In the genomic region with DNA sequence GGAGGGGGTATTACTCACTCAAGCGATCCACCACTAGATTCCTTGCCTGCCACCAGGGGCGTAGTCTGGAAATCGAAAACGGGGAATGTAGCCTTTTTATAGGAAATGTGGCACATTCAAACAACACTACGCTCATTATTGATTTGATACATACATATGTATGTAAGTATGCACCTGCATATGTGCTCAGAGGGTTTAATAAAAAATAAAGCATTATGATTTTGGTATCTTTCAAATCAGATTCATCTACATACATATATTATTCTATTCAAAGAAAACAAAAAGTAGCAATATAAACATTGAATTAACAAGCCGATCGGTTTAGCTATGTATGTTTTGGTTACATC, we compare ENCODE assay signal across 4 fruit fly cellular contexts.
TF ChIP-seq lines count a peak whose summit lies in the region.

No protein-coding gene starts in this region.

- no peak for TF ChIP-seq CTCF in whole organism, embryonic (GFP tag; optimal IDR thresholded peaks at IDR 0.05; lab: Kevin White, UChicago)

TF ChIP-seq in whole organism, embryonic, 481 proteins besides CTCF, POLR2A, EP300 and RAD21 (continues in another document):
- peak; percentile 21 for TF ChIP-seq slp2 (GFP tag; optimal IDR thresholded peaks at IDR 0.05; lab: Kevin White, UChicago)
- no peak for TF ChIP-seq CG32532 (GFP tag; IDR thresholded peaks at IDR 0.05; lab: Robert Waterston, UW)
- TF ChIP-seq CG8478 (optimal IDR thresholded peaks at IDR 0.05; lab: Kevin White, UChicago): no peak
- TF ChIP-seq CG33557 (GFP tag; optimal IDR thresholded peaks at IDR 0.05; lab: Kevin White, UChicago): no peak
- TF ChIP-seq Usf (GFP tag; optimal IDR thresholded peaks at IDR 0.05; lab: Kevin White, UChicago): no peak
- TF ChIP-seq ab (GFP tag; optimal IDR thresholded peaks at IDR 0.05; lab: Kevin White, UChicago): no peak
- peak; percentile 29 for TF ChIP-seq CG12769 (tag; optimal IDR thresholded peaks at IDR 0.05; lab: Kevin White, UChicago)
- TF ChIP-seq caup (GFP tag; optimal IDR thresholded peaks at IDR 0.05; lab: Kevin White, UChicago; ENCODE audit: severe bottlenecking): no peak
- TF ChIP-seq CG6689 (GFP tag; IDR thresholded peaks at IDR 0.05; lab: Robert Waterston, UW): no peak
- TF ChIP-seq dmrt99B (tag; optimal IDR thresholded peaks at IDR 0.05; lab: Kevin White, UChicago): peak; percentile 41
- TF ChIP-seq CG18476 (GFP tag; optimal IDR thresholded peaks at IDR 0.05; lab: Kevin White, UChicago): no peak
- no peak for TF ChIP-seq CG10321 (GFP tag; IDR thresholded peaks at IDR 0.05; lab: Robert Waterston, UW)
- no peak for TF ChIP-seq CG5180 (GFP tag; optimal IDR thresholded peaks at IDR 0.05; lab: Kevin White, UChicago)
- no peak for TF ChIP-seq CG7786 (GFP tag; optimal IDR thresholded peaks at IDR 0.05; lab: Kevin White, UChicago)
- TF ChIP-seq CG15696 (tag; optimal IDR thresholded peaks at IDR 0.05; lab: Kevin White, UChicago): peak; percentile 17
- TF ChIP-seq Xbp1 (GFP tag; optimal IDR thresholded peaks at IDR 0.05; lab: Kevin White, UChicago): no peak
- 0 out of 2 replicates have a peak, but pooled peaks have one; percentile 4 for TF ChIP-seq bowl (GFP tag; IDR thresholded peaks at IDR 0.05; lab: Robert Waterston, UW)
- TF ChIP-seq CG10366 (GFP tag; IDR thresholded peaks at IDR 0.05; lab: Robert Waterston, UW): no peak
- no peak for TF ChIP-seq eve (GFP tag; optimal IDR thresholded peaks at IDR 0.05; lab: Kevin White, UChicago)
- peak; percentile 43; the same call in 1 of the 2 replicates for TF ChIP-seq CG31441 (GFP tag; IDR thresholded peaks at IDR 0.05; lab: Robert Waterston, UW)
- TF ChIP-seq Pdp1 (GFP tag; optimal IDR thresholded peaks at IDR 0.05; lab: Kevin White, UChicago): peak in 1 of 2 experiments; percentile 21

TF ChIP-seq in whole organism, prepupa, 60 proteins besides CTCF, POLR2A, EP300 and RAD21 (continues in another document):
- no peak for TF ChIP-seq CG9139 (GFP tag; optimal IDR thresholded peaks at IDR 0.05; lab: Kevin White, UChicago)
- peak; percentile 47 for TF ChIP-seq fd59A (GFP tag; optimal IDR thresholded peaks at IDR 0.05; lab: Kevin White, UChicago)
- peak; percentile 53 for TF ChIP-seq CG4318 (GFP tag; optimal IDR thresholded peaks at IDR 0.05; lab: Kevin White, UChicago)
- TF ChIP-seq Sox102F (GFP tag; optimal IDR thresholded peaks at IDR 0.05; lab: Kevin White, UChicago): no peak
- TF ChIP-seq Ets21C (GFP tag; optimal IDR thresholded peaks at IDR 0.05; lab: Kevin White, UChicago): peak; percentile 2
- no peak for TF ChIP-seq CG1621 (tag; optimal IDR thresholded peaks at IDR 0.05; lab: Kevin White, UChicago)
- no peak for TF ChIP-seq dac (GFP tag; optimal IDR thresholded peaks at IDR 0.05; lab: Kevin White, UChicago)
- no peak for TF ChIP-seq fd85E (GFP tag; optimal IDR thresholded peaks at IDR 0.05; lab: Kevin White, UChicago)
- TF ChIP-seq Gug (GFP tag; IDR thresholded peaks at IDR 0.05; lab: Robert Waterston, UW): no peak
- peak; percentile 49 for TF ChIP-seq Ets96B (tag; optimal IDR thresholded peaks at IDR 0.05; lab: Kevin White, UChicago)
- peak; percentile 62 for TF ChIP-seq CG10631 (GFP tag; optimal IDR thresholded peaks at IDR 0.05; lab: Kevin White, UChicago)
- no peak for TF ChIP-seq Eip93F (GFP tag; optimal IDR thresholded peaks at IDR 0.05; lab: Kevin White, UChicago)
- no peak for TF ChIP-seq CG16779 (tag; optimal IDR thresholded peaks at IDR 0.05; lab: Kevin White, UChicago)
- peak; percentile 46 for TF ChIP-seq Sox14 (GFP tag; optimal IDR thresholded peaks at IDR 0.05; lab: Kevin White, UChicago)
- TF ChIP-seq salr (GFP tag; optimal IDR thresholded peaks at IDR 0.05; lab: Kevin White, UChicago): peak in 1 of 2 experiments; percentile 47
- peak; percentile 89 for TF ChIP-seq Eip78C (GFP tag; lab: Kevin White, UChicago)
- TF ChIP-seq topi (GFP tag; optimal IDR thresholded peaks at IDR 0.05; lab: Kevin White, UChicago): peak; percentile 20
- peak; percentile 55 for TF ChIP-seq CG3032 (tag; optimal IDR thresholded peaks at IDR 0.05; lab: Kevin White, UChicago)
- no peak for TF ChIP-seq Sox15 (GFP tag; optimal IDR thresholded peaks at IDR 0.05; lab: Kevin White, UChicago)
- no peak for TF ChIP-seq CG8319 (GFP tag; optimal IDR thresholded peaks at IDR 0.05; lab: Kevin White, UChicago)
- peak; percentile 17 for TF ChIP-seq CG11902 (GFP tag; optimal IDR thresholded peaks at IDR 0.05; lab: Kevin White, UChicago)
- TF ChIP-seq achi (GFP tag; optimal IDR thresholded peaks at IDR 0.05; lab: Kevin White, UChicago): peak; percentile 29
- TF ChIP-seq CG6792 (GFP tag; optimal IDR thresholded peaks at IDR 0.05; lab: Kevin White, UChicago): no peak

TF ChIP-seq in whole organism, pupa, 21 proteins besides CTCF, POLR2A, EP300 and RAD21:
- TF ChIP-seq CG17806 (tag; optimal IDR thresholded peaks at IDR 0.05; lab: Kevin White, UChicago): peak; percentile 52
- TF ChIP-seq Pif1A (GFP tag; optimal IDR thresholded peaks at IDR 0.05; lab: Kevin White, UChicago): peak; percentile 70
- TF ChIP-seq CG4496 (GFP tag; IDR thresholded peaks at IDR 0.05; lab: Robert Waterston, UW): peak; percentile 43
- TF ChIP-seq CG8159 (tag; optimal IDR thresholded peaks at IDR 0.05; lab: Kevin White, UChicago): peak; percentile 70
- peak; percentile 71 for TF ChIP-seq CG8301 (tag; optimal IDR thresholded peaks at IDR 0.05; lab: Kevin White, UChicago)
- TF ChIP-seq CG13204 (GFP tag; optimal IDR thresholded peaks at IDR 0.05; lab: Kevin White, UChicago): no peak
- TF ChIP-seq D1 (tag; optimal IDR thresholded peaks at IDR 0.05; lab: Kevin White, UChicago): no peak
- TF ChIP-seq EcR (GFP tag; optimal IDR thresholded peaks at IDR 0.05; lab: Kevin White, UChicago): no peak
- TF ChIP-seq CG9948 (tag; optimal IDR thresholded peaks at IDR 0.05; lab: Kevin White, UChicago): peak; percentile 62
- TF ChIP-seq fd96Ca (GFP tag; IDR thresholded peaks at IDR 0.05; lab: Robert Waterston, UW): no peak; the same call in 2 of the 3 replicates
- TF ChIP-seq Pif1B (GFP tag; optimal IDR thresholded peaks at IDR 0.05; lab: Kevin White, UChicago): peak; percentile 22
- peak; percentile 44 for TF ChIP-seq CG15710 (tag; optimal IDR thresholded peaks at IDR 0.05; lab: Kevin White, UChicago)
- no peak; the same call in 1 of the 2 replicates for TF ChIP-seq CG32121 (GFP tag; IDR thresholded peaks at IDR 0.05; lab: Robert Waterston, UW)
- TF ChIP-seq Snoo (tag; optimal IDR thresholded peaks at IDR 0.05; lab: Kevin White, UChicago): peak; percentile 2
- no peak for TF ChIP-seq rn (GFP tag; IDR thresholded peaks at IDR 0.05; lab: Robert Waterston, UW)
- TF ChIP-seq CG34367 (tag; optimal IDR thresholded peaks at IDR 0.05; lab: Kevin White, UChicago): peak; percentile 16
- TF ChIP-seq CG14655 (GFP tag; optimal IDR thresholded peaks at IDR 0.05; lab: Kevin White, UChicago): peak; percentile 78
- TF ChIP-seq gl (tag; optimal IDR thresholded peaks at IDR 0.05; lab: Kevin White, UChicago): no peak
- TF ChIP-seq CG12605 (GFP tag; IDR thresholded peaks at IDR 0.05; lab: Robert Waterston, UW): peak; percentile 39; the same call in 1 of the 2 replicates
- no peak for TF ChIP-seq CG10348 (GFP tag; IDR thresholded peaks at IDR 0.05; lab: Robert Waterston, UW)
- TF ChIP-seq Ets98B (GFP tag; IDR thresholded peaks at IDR 0.05; lab: Robert Waterston, UW): peak; percentile 7; the same call in 1 of the 2 replicates

TF ChIP-seq in whole organism, wandering third instar larva, 38 proteins besides CTCF, POLR2A, EP300 and RAD21:
- TF ChIP-seq dl (GFP tag; optimal IDR thresholded peaks at IDR 0.05; lab: Kevin White, UChicago; ENCODE audit: insufficient read depth in 1 of 2, partially characterized antibody in 2 of 2) (no peak), foxo (GFP tag; optimal IDR thresholded peaks at IDR 0.05; lab: Kevin White, UChicago) (peak in 1 of 2 experiments; percentile 38), fru (GFP tag; optimal IDR thresholded peaks at IDR 0.05; lab: Kevin White, UChicago) (no peak), CG9705 (GFP tag; optimal IDR thresholded peaks at IDR 0.05; lab: Kevin White, UChicago) (no peak), brk (GFP tag; optimal IDR thresholded peaks at IDR 0.05; lab: Kevin White, UChicago) (no peak), rgr (GFP tag; optimal IDR thresholded peaks at IDR 0.05; lab: Kevin White, UChicago) (peak; percentile 6), N (GFP tag; optimal IDR thresholded peaks at IDR 0.05; lab: Kevin White, UChicago) (no peak), HLH106 (tag; optimal IDR thresholded peaks at IDR 0.05; lab: Kevin White, UChicago) (peak; percentile 4), jim (GFP tag; optimal IDR thresholded peaks at IDR 0.05; lab: Kevin White, UChicago) (no peak), h (GFP tag; optimal IDR thresholded peaks at IDR 0.05; lab: Kevin White, UChicago) (no peak)

Comparison
In these comparisons a context has a peak if more than half of its experiments do, and no peak if none do; other contexts are left out.
1. Of the 7 proteins assayed by ChIP-seq in both whole organism, embryonic and whole organism, prepupa: peak only in whole organism, embryonic: Blimp-1, Gug and Sox102F; only in whole organism, prepupa: Hr39; in both: none; in neither: 3.